Fruit fly (Drosophila melanogaster) whole organism: ENCODE results near the gene Prosalpha2.

ENCODE experiments used
- pan ChIP-seq: fragments of >200 bp; optimal IDR thresholded peaks from 2 replicates; lab custom pipeline; 2017
- psq ChIP-seq: fragments of >200 bp; optimal IDR thresholded peaks from 2 replicates; lab custom pipeline; 2017
- usp ChIP-seq: fragments of >200 bp; optimal IDR thresholded peaks from 2 replicates; lab custom pipeline; 2017; ENCODE audit warnings: missing biosample characterization, missing genetic modification characterization, mixed read lengths

- TF ChIP-seq usp (GFP tag; lab: Kevin White, UChicago) (no peak), psq (lab: Kevin White, UChicago) (no peak), pan (lab: Kevin White, UChicago) (no peak)
Measured at dm6 chr3R:12439039-12439400, 7.9 kb downstream of the Prosalpha2 start, which contains the start of the genes CG17207 and CG46427.
